In genomic region chr2L:15746600-15747393, dm6 we compare ENCODE assay signal across 1 fruit fly cellular context.
TF ChIP-seq lines count a peak whose summit lies in the region.

No protein-coding gene starts in this region.

TF ChIP-seq in whole organism, embryonic, 481 proteins besides CTCF, POLR2A, EP300 and RAD21 (continued from another document and continues in another):
- TF ChIP-seq prd (optimal IDR thresholded peaks at IDR 0.05; lab: Kevin White, UChicago) (no peak), prd (GFP tag; IDR thresholded peaks at IDR 0.05; lab: Robert Waterston, UW) (peak; percentile 80), CG2116 (GFP tag; optimal IDR thresholded peaks at IDR 0.05; lab: Kevin White, UChicago) (peak; percentile 66), Eip74EF (GFP tag; optimal IDR thresholded peaks at IDR 0.05; lab: Kevin White, UChicago) (peak in 1 of 2 experiments; percentile 90), CG4360 (GFP tag; IDR thresholded peaks at IDR 0.05; lab: Robert Waterston, UW) (peak; percentile 45), jing (GFP tag; optimal IDR thresholded peaks at IDR 0.05; lab: Kevin White, UChicago) (peak; percentile 34), fd102C (GFP tag; optimal IDR thresholded peaks at IDR 0.05; lab: Kevin White, UChicago) (no peak), hth (optimal IDR thresholded peaks at IDR 0.05; lab: Kevin White, UChicago) (no peak), zfh1 (GFP tag; IDR thresholded peaks at IDR 0.05; lab: Robert Waterston, UW) (peak; percentile 82), tin (GFP tag; optimal IDR thresholded peaks at IDR 0.05; lab: Kevin White, UChicago) (peak; percentile 88), grn (GFP tag; optimal IDR thresholded peaks at IDR 0.05; lab: Kevin White, UChicago) (no peak), Jarid2 (GFP tag; optimal IDR thresholded peaks at IDR 0.05; lab: Kevin White, UChicago) (no peak), Mes4 (GFP tag; optimal IDR thresholded peaks at IDR 0.05; lab: Kevin White, UChicago) (peak; percentile 18), ab (GFP tag; optimal IDR thresholded peaks at IDR 0.05; lab: Kevin White, UChicago) (no peak), fru (optimal IDR thresholded peaks at IDR 0.05; lab: Kevin White, UChicago) (no peak), HLHmδ (GFP tag; optimal IDR thresholded peaks at IDR 0.05; lab: Kevin White, UChicago) (no peak), Dfd (GFP tag; optimal IDR thresholded peaks at IDR 0.05; lab: Kevin White, UChicago) (no peak), Dip3 (GFP tag; optimal IDR thresholded peaks at IDR 0.05; lab: Kevin White, UChicago) (peak; percentile 35), CG6254 (GFP tag; optimal IDR thresholded peaks at IDR 0.05; lab: Kevin White, UChicago) (peak; percentile 76), CG2678 (tag; optimal IDR thresholded peaks at IDR 0.05; lab: Kevin White, UChicago) (peak; percentile 97), lab (GFP tag; optimal IDR thresholded peaks at IDR 0.05; lab: Kevin White, UChicago) (peak; percentile 88), corto (GFP tag; optimal IDR thresholded peaks at IDR 0.05; lab: Kevin White, UChicago) (no peak), Mad (GFP tag; optimal IDR thresholded peaks at IDR 0.05; lab: Kevin White, UChicago) (peak; percentile 42), CG1603 (tag; optimal IDR thresholded peaks at IDR 0.05; lab: Kevin White, UChicago) (peak; percentile 6), Fer1 (GFP tag; optimal IDR thresholded peaks at IDR 0.05; lab: Kevin White, UChicago) (peak; percentile 85), emc (GFP tag; optimal IDR thresholded peaks at IDR 0.05; lab: Kevin White, UChicago) (no peak), Spps (tag; optimal IDR thresholded peaks at IDR 0.05; lab: Kevin White, UChicago) (peak; percentile 88), fd96Cb (tag; optimal IDR thresholded peaks at IDR 0.05; lab: Kevin White, UChicago) (peak; percentile 92), CG11398 (GFP tag; optimal IDR thresholded peaks at IDR 0.05; lab: Kevin White, UChicago) (peak; percentile 6), Ets65A (GFP tag; lab: Kevin White, UChicago) (peak; percentile 95), klu (GFP tag; IDR thresholded peaks at IDR 0.05; lab: Robert Waterston, UW) (peak; percentile 75; the same call in 1 of the 2 replicates), Doc2 (GFP tag; IDR thresholded peaks at IDR 0.05; lab: Robert Waterston, UW) (no peak), Max (GFP tag; optimal IDR thresholded peaks at IDR 0.05; lab: Kevin White, UChicago) (peak; percentile 61), sqz (GFP tag; optimal IDR thresholded peaks at IDR 0.05; lab: Kevin White, UChicago) (peak; percentile 74), CG42726 (GFP tag; IDR thresholded peaks at IDR 0.05; lab: Robert Waterston, UW; ENCODE audit: partially characterized antibody) (no peak), cad (GFP tag; optimal IDR thresholded peaks at IDR 0.05; lab: Kevin White, UChicago) (no peak), lmd (GFP tag; IDR thresholded peaks at IDR 0.05; lab: Robert Waterston, UW) (peak; percentile 89), Gsc (GFP tag; IDR thresholded peaks at IDR 0.05; lab: Robert Waterston, UW) (no peak), toy (GFP tag; IDR thresholded peaks at IDR 0.05; lab: Robert Waterston, UW) (peak; percentile 51; the same call in 1 of the 2 replicates), Taf1 (GFP tag; IDR thresholded peaks at IDR 0.05; lab: Robert Waterston, UW) (peak; percentile 41; the same call in 1 of the 2 replicates), shn (GFP tag; optimal IDR thresholded peaks at IDR 0.05; lab: Kevin White, UChicago) (no peak), seq (GFP tag; IDR thresholded peaks at IDR 0.05; lab: Robert Waterston, UW) (peak; percentile 71), Vsx1 (GFP tag; optimal IDR thresholded peaks at IDR 0.05; lab: Kevin White, UChicago) (peak; percentile 79), tup (GFP tag; optimal IDR thresholded peaks at IDR 0.05; lab: Kevin White, UChicago) (peak; percentile 39), CG11093 (GFP tag; IDR thresholded peaks at IDR 0.05; lab: Robert Waterston, UW) (peak; percentile 65; the same call in 1 of the 3 replicates), onecut (GFP tag; IDR thresholded peaks at IDR 0.05; lab: Robert Waterston, UW) (peak; percentile 52), zen (tag; optimal IDR thresholded peaks at IDR 0.05; lab: Kevin White, UChicago) (peak; percentile 89), oc (tag; optimal IDR thresholded peaks at IDR 0.05; lab: Kevin White, UChicago) (peak; percentile 68), CG34224 (GFP tag; IDR thresholded peaks at IDR 0.05; lab: Robert Waterston, UW; ENCODE audit: partially characterized antibody) (no peak), CG6813 (GFP tag; optimal IDR thresholded peaks at IDR 0.05; lab: Kevin White, UChicago) (peak; percentile 87), trem (tag; optimal IDR thresholded peaks at IDR 0.05; lab: Kevin White, UChicago) (peak; percentile 92), CG3847 (GFP tag; IDR thresholded peaks at IDR 0.05; lab: Robert Waterston, UW) (peak; percentile 84), inv (GFP tag; IDR thresholded peaks at IDR 0.05; lab: Robert Waterston, UW; ENCODE audit: partially characterized antibody) (no peak), bcd (GFP tag; optimal IDR thresholded peaks at IDR 0.05; lab: Kevin White, UChicago) (peak; percentile 92), CG10209 (GFP tag; optimal IDR thresholded peaks at IDR 0.05; lab: Kevin White, UChicago) (peak; percentile 91), CG11695 (GFP tag; IDR thresholded peaks at IDR 0.05; lab: Robert Waterston, UW) (peak; percentile 89), chm (GFP tag; IDR thresholded peaks at IDR 0.05; lab: Robert Waterston, UW) (no peak), PHDP (tag; optimal IDR thresholded peaks at IDR 0.05; lab: Kevin White, UChicago) (peak; percentile 91), unc-4 (GFP tag; IDR thresholded peaks at IDR 0.05; lab: Robert Waterston, UW; ENCODE audit: partially characterized antibody) (no peak), CG6272 (GFP tag; IDR thresholded peaks at IDR 0.05; lab: Robert Waterston, UW) (0 out of 2 replicates have a peak, but pooled peaks have one; percentile 50), CG10543 (GFP tag; optimal IDR thresholded peaks at IDR 0.05; lab: Kevin White, UChicago) (peak; percentile 94), ftz-f1 (GFP tag; optimal IDR thresholded peaks at IDR 0.05; lab: Kevin White, UChicago) (no peak), MBD-R2 (GFP tag; IDR thresholded peaks at IDR 0.05; lab: Robert Waterston, UW) (peak; percentile 65), nau (GFP tag; optimal IDR thresholded peaks at IDR 0.05; lab: Kevin White, UChicago) (no peak), dmrt99B (tag; optimal IDR thresholded peaks at IDR 0.05; lab: Kevin White, UChicago) (peak; percentile 93), cg (GFP tag; optimal IDR thresholded peaks at IDR 0.05; lab: Kevin White, UChicago) (no peak), H2.0 (GFP tag; IDR thresholded peaks at IDR 0.05; lab: Robert Waterston, UW) (peak; percentile 78), CG15073 (GFP tag; optimal IDR thresholded peaks at IDR 0.05; lab: Kevin White, UChicago) (peak; percentile 48), CG12071 (GFP tag; optimal IDR thresholded peaks at IDR 0.05; lab: Kevin White, UChicago) (no peak), HLH3B (GFP tag; IDR thresholded peaks at IDR 0.05; lab: Robert Waterston, UW) (peak; percentile 73), CG4617 (GFP tag; optimal IDR thresholded peaks at IDR 0.05; lab: Kevin White, UChicago; ENCODE audit: borderline replicate concordance) (peak; percentile 40), Ptx1 (GFP tag; IDR thresholded peaks at IDR 0.05; lab: Robert Waterston, UW) (peak; percentile 87), lov (optimal IDR thresholded peaks at IDR 0.05; lab: Kevin White, UChicago) (no peak), lov (GFP tag; IDR thresholded peaks at IDR 0.05; lab: Robert Waterston, UW) (0 out of 3 replicates have a peak, but pooled peaks have one; percentile 41), HLH4C (GFP tag; IDR thresholded peaks at IDR 0.05; lab: Robert Waterston, UW; ENCODE audit: partially characterized antibody) (no peak), stc (GFP tag; IDR thresholded peaks at IDR 0.05; lab: Robert Waterston, UW) (peak; percentile 75), sens-2 (GFP tag; IDR thresholded peaks at IDR 0.05; lab: Robert Waterston, UW) (no peak), jigr1 (GFP tag; IDR thresholded peaks at IDR 0.05; lab: Robert Waterston, UW) (no peak), fu2 (GFP tag; optimal IDR thresholded peaks at IDR 0.05; lab: Kevin White, UChicago) (peak; percentile 4), pho (GFP tag; optimal IDR thresholded peaks at IDR 0.05; lab: Kevin White, UChicago) (peak; percentile 1), zf30C (GFP tag; optimal IDR thresholded peaks at IDR 0.05; lab: Kevin White, UChicago) (no peak), abd-A (tag; optimal IDR thresholded peaks at IDR 0.05; lab: Kevin White, UChicago) (no peak), CG7786 (GFP tag; optimal IDR thresholded peaks at IDR 0.05; lab: Kevin White, UChicago) (no peak), CG12744 (GFP tag; optimal IDR thresholded peaks at IDR 0.05; lab: Kevin White, UChicago) (no peak), Ada2b (GFP tag; IDR thresholded peaks at IDR 0.05; lab: Robert Waterston, UW) (peak; percentile 74), wor (GFP tag; IDR thresholded peaks at IDR 0.05; lab: Robert Waterston, UW) (peak; percentile 74), sim (GFP tag; IDR thresholded peaks at IDR 0.05; lab: Robert Waterston, UW) (peak; percentile 32; the same call in 1 of the 2 replicates), fd64A (GFP tag; optimal IDR thresholded peaks at IDR 0.05; lab: Kevin White, UChicago) (no peak), zen2 (GFP tag; IDR thresholded peaks at IDR 0.05; lab: Robert Waterston, UW; ENCODE audit: partially characterized antibody) (no peak), odd (GFP tag; optimal IDR thresholded peaks at IDR 0.05; lab: Kevin White, UChicago) (peak; percentile 91), Hmr (GFP tag; optimal IDR thresholded peaks at IDR 0.05; lab: Kevin White, UChicago) (peak; percentile 90), ATbp (GFP tag; optimal IDR thresholded peaks at IDR 0.05; lab: Kevin White, UChicago) (peak; percentile 75), slou (GFP tag; optimal IDR thresholded peaks at IDR 0.05; lab: Kevin White, UChicago) (peak; percentile 71), trh (GFP tag; optimal IDR thresholded peaks at IDR 0.05; lab: Kevin White, UChicago) (peak; percentile 72), ap (GFP tag; IDR thresholded peaks at IDR 0.05; lab: Robert Waterston, UW) (peak; percentile 68), CG7928 (GFP tag; optimal IDR thresholded peaks at IDR 0.05; lab: Kevin White, UChicago) (peak; percentile 55), Hmx (GFP tag; optimal IDR thresholded peaks at IDR 0.05; lab: Kevin White, UChicago) (no peak), br (optimal IDR thresholded peaks at IDR 0.05; lab: Kevin White, UChicago) (no peak), CG8359 (GFP tag; optimal IDR thresholded peaks at IDR 0.05; lab: Kevin White, UChicago; ENCODE audit: borderline replicate concordance) (peak; percentile 68), lbe (GFP tag; optimal IDR thresholded peaks at IDR 0.05; lab: Kevin White, UChicago) (peak; percentile 45), CG10654 (GFP tag; optimal IDR thresholded peaks at IDR 0.05; lab: Kevin White, UChicago) (peak; percentile 81), CG14667 (GFP tag; IDR thresholded peaks at IDR 0.05; lab: Robert Waterston, UW) (peak; percentile 73), az2 (GFP tag; optimal IDR thresholded peaks at IDR 0.05; lab: Kevin White, UChicago) (peak; percentile 90), CG32772 (GFP tag; IDR thresholded peaks at IDR 0.05; lab: Robert Waterston, UW) (peak; percentile 62), wek (GFP tag; optimal IDR thresholded peaks at IDR 0.05; lab: Kevin White, UChicago) (no peak), Deaf1 (tag; optimal IDR thresholded peaks at IDR 0.05; lab: Kevin White, UChicago) (peak; percentile 74), CG8089 (GFP tag; optimal IDR thresholded peaks at IDR 0.05; lab: Kevin White, UChicago) (no peak), gce (GFP tag; IDR thresholded peaks at IDR 0.05; lab: Robert Waterston, UW) (no peak), cato (GFP tag; optimal IDR thresholded peaks at IDR 0.05; lab: Kevin White, UChicago; ENCODE audit: borderline replicate concordance) (peak; percentile 81), Hr51 (GFP tag; optimal IDR thresholded peaks at IDR 0.05; lab: Kevin White, UChicago) (peak in 1 of 2 experiments; percentile 93), CG12769 (tag; optimal IDR thresholded peaks at IDR 0.05; lab: Kevin White, UChicago) (peak; percentile 50), CG2202 (tag; optimal IDR thresholded peaks at IDR 0.05; lab: Kevin White, UChicago) (peak; percentile 73), CG7987 (GFP tag; optimal IDR thresholded peaks at IDR 0.05; lab: Kevin White, UChicago) (peak; percentile 22), CG13424 (tag; optimal IDR thresholded peaks at IDR 0.05; lab: Kevin White, UChicago) (peak; percentile 97), CG11247 (GFP tag; IDR thresholded peaks at IDR 0.05; lab: Robert Waterston, UW) (peak; percentile 72; the same call in 1 of the 2 replicates), Fer2 (tag; optimal IDR thresholded peaks at IDR 0.05; lab: Kevin White, UChicago) (peak; percentile 81), CG6683 (GFP tag; optimal IDR thresholded peaks at IDR 0.05; lab: Kevin White, UChicago) (peak; percentile 83), slbo (GFP tag; IDR thresholded peaks at IDR 0.05; lab: Robert Waterston, UW) (peak; percentile 84), sd (tag; optimal IDR thresholded peaks at IDR 0.05; lab: Kevin White, UChicago) (peak; percentile 66), ind (GFP tag; optimal IDR thresholded peaks at IDR 0.05; lab: Kevin White, UChicago) (peak; percentile 87), CG6175 (GFP tag; IDR thresholded peaks at IDR 0.05; lab: Robert Waterston, UW) (no peak; the same call in 2 of the 3 replicates), CG11723 (GFP tag; optimal IDR thresholded peaks at IDR 0.05; lab: Kevin White, UChicago) (peak; percentile 81), tll (GFP tag; optimal IDR thresholded peaks at IDR 0.05; lab: Kevin White, UChicago) (peak in 1 of 2 experiments; percentile 6), CG10462 (GFP tag; optimal IDR thresholded peaks at IDR 0.05; lab: Kevin White, UChicago) (peak; percentile 68), Sin3A (optimal IDR thresholded peaks at IDR 0.05; lab: Kevin White, UChicago) (no peak), Hsf (GFP tag; optimal IDR thresholded peaks at IDR 0.05; lab: Kevin White, UChicago) (peak; percentile 41), caup (GFP tag; optimal IDR thresholded peaks at IDR 0.05; lab: Kevin White, UChicago; ENCODE audit: severe bottlenecking) (peak; percentile 87), CG17186 (GFP tag; optimal IDR thresholded peaks at IDR 0.05; lab: Kevin White, UChicago) (no peak), eyg (GFP tag; optimal IDR thresholded peaks at IDR 0.05; lab: Kevin White, UChicago) (no peak), sug (tag; optimal IDR thresholded peaks at IDR 0.05; lab: Kevin White, UChicago) (peak; percentile 92), CG10366 (GFP tag; IDR thresholded peaks at IDR 0.05; lab: Robert Waterston, UW) (peak; percentile 65), sisA (GFP tag; IDR thresholded peaks at IDR 0.05; lab: Robert Waterston, UW) (peak; percentile 72)
